Fruit fly (Drosophila melanogaster): Measurements from ENCODE around the gene LKRSDH.
A peak's percentile ranks its signal among the peaks of the same experiment; 100 is the strongest.

LKRSDH gene

DNA sequence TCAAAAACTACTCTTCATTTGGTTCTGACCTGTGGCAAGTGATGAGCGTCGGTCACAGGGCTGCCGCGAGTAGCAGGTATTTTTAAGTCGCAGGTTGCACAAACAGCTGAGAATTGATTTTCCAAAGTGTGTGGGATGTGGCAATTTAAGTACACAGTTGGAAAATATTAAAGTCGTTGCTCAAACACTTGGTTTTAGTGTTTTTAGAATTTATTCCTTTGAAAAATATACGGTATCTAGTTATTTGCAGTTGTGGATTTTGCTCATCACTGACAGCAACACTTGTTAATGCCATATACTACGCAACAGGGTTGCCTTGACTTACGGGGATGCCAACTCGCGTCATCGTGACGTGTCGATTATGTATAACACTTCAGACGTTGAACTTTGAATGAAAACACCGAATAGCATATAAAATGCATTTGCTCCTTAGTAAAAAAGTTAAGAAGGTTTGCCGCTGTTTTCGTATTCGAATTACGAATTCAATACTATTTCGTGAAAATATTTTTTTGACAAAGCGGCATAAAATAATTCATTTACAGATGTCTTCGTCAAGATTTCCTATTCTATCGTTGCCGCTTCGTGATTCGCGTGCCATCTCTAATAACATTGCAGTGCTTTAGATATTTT is 4.2 kb upstream of the LKRSDH start, which contains the start of the genes Herp and r2d2 (continued):
- TF ChIP-seq Fer2 (tag; optimal IDR thresholded peaks at IDR 0.05) = peak; percentile 87
- TF ChIP-seq exex (tag; optimal IDR thresholded peaks at IDR 0.05) = peak; percentile 65
- peak; percentile 84 for TF ChIP-seq CG8281 (tag; optimal IDR thresholded peaks at IDR 0.05)
- TF ChIP-seq Max (GFP tag; optimal IDR thresholded peaks at IDR 0.05) = peak; percentile 92
- TF ChIP-seq CG2712 (tag; optimal IDR thresholded peaks at IDR 0.05) = peak; percentile 89
- peak; percentile 97 for TF ChIP-seq HmgD (GFP tag; optimal IDR thresholded peaks at IDR 0.05)
- TF ChIP-seq chm (GFP tag; IDR thresholded peaks at IDR 0.05) = peak; percentile 77
- peak; percentile 47; the same call in 1 of the 3 replicates for TF ChIP-seq gce (GFP tag; IDR thresholded peaks at IDR 0.05)
- TF ChIP-seq ac (GFP tag; optimal IDR thresholded peaks at IDR 0.05) = peak; percentile 72
- peak; percentile 66 for TF ChIP-seq Deaf1 (tag; optimal IDR thresholded peaks at IDR 0.05)
- TF ChIP-seq CG15011 (GFP tag; optimal IDR thresholded peaks at IDR 0.05) = peak; percentile 76
- peak; percentile 78 for TF ChIP-seq Rx (GFP tag; IDR thresholded peaks at IDR 0.05)
- TF ChIP-seq ash1 (GFP tag; optimal IDR thresholded peaks at IDR 0.05) = peak; percentile 55
- no peak for TF ChIP-seq chinmo (GFP tag; IDR thresholded peaks at IDR 0.05; ENCODE audit: partially characterized antibody)
- TF ChIP-seq toy (GFP tag; IDR thresholded peaks at IDR 0.05) = peak; percentile 65; the same call in 1 of the 2 replicates
- peak; percentile 70 for TF ChIP-seq croc (GFP tag; conservative IDR thresholded peaks at IDR 0.05)
- peak; percentile 52; the same call in 1 of the 2 replicates for TF ChIP-seq Lim3 (GFP tag; IDR thresholded peaks at IDR 0.05)
- no peak for TF ChIP-seq hth (optimal IDR thresholded peaks at IDR 0.05)
- peak; percentile 63 for TF ChIP-seq Ravus (GFP tag; IDR thresholded peaks at IDR 0.05)
- TF ChIP-seq zf30C (GFP tag; optimal IDR thresholded peaks at IDR 0.05) = no peak
- peak; percentile 94 for TF ChIP-seq slp2 (GFP tag; optimal IDR thresholded peaks at IDR 0.05)
- peak; percentile 12 for TF ChIP-seq hkb (optimal IDR thresholded peaks at IDR 0.05)
- peak; percentile 88 for TF ChIP-seq hkb (GFP tag; IDR thresholded peaks at IDR 0.05)
- TF ChIP-seq CG4854 (GFP tag; optimal IDR thresholded peaks at IDR 0.05) = peak; percentile 73
- TF ChIP-seq Xrp1 (GFP tag; IDR thresholded peaks at IDR 0.05) = peak; percentile 90
- TF ChIP-seq fu2 (GFP tag; optimal IDR thresholded peaks at IDR 0.05) = peak; percentile 93
- peak in 1 of 2 experiments; percentile 88 for TF ChIP-seq eve (GFP tag; optimal IDR thresholded peaks at IDR 0.05)
- peak; percentile 53; the same call in 1 of the 2 replicates for TF ChIP-seq crol (GFP tag; IDR thresholded peaks at IDR 0.05)
- no peak for TF ChIP-seq CG1024 (GFP tag; IDR thresholded peaks at IDR 0.05)
- TF ChIP-seq knrl (GFP tag; IDR thresholded peaks at IDR 0.05; ENCODE audit: partially characterized antibody) = peak; percentile 82
- peak; percentile 88 for TF ChIP-seq NfI (GFP tag; optimal IDR thresholded peaks at IDR 0.05)
- peak; percentile 91 for TF ChIP-seq CG18619 (GFP tag; optimal IDR thresholded peaks at IDR 0.05)
- peak; percentile 86 for TF ChIP-seq HLH3B (GFP tag; IDR thresholded peaks at IDR 0.05)
- peak; percentile 68 for TF ChIP-seq Bdp1 (GFP tag; optimal IDR thresholded peaks at IDR 0.05)
- peak; percentile 90 for TF ChIP-seq scrt (GFP tag; optimal IDR thresholded peaks at IDR 0.05)
- TF ChIP-seq chn (GFP tag; optimal IDR thresholded peaks at IDR 0.05) = peak; percentile 91
- peak; percentile 87 to 91 for TF ChIP-seq Hr51 (GFP tag; optimal IDR thresholded peaks at IDR 0.05)
- peak; percentile 92 for TF ChIP-seq p53 (GFP tag; optimal IDR thresholded peaks at IDR 0.05)
- TF ChIP-seq CG7928 (GFP tag; optimal IDR thresholded peaks at IDR 0.05) = peak; percentile 79
- peak; percentile 86 for TF ChIP-seq Mad (GFP tag; optimal IDR thresholded peaks at IDR 0.05)
- TF ChIP-seq CG5953 (GFP tag; IDR thresholded peaks at IDR 0.05) = peak; percentile 51; the same call in 1 of the 2 replicates
- peak; percentile 90 for TF ChIP-seq CG1603 (tag; optimal IDR thresholded peaks at IDR 0.05)
- peak; percentile 52 for TF ChIP-seq CG1529 (GFP tag; optimal IDR thresholded peaks at IDR 0.05)
- peak; percentile 75 for TF ChIP-seq ssp (GFP tag; IDR thresholded peaks at IDR 0.05)
- peak; percentile 96 for TF ChIP-seq Antp (GFP tag; optimal IDR thresholded peaks at IDR 0.05)
- TF ChIP-seq H15 (GFP tag; IDR thresholded peaks at IDR 0.05) = peak; percentile 82
- TF ChIP-seq Atf-2 (GFP tag; optimal IDR thresholded peaks at IDR 0.05) = peak; percentile 92
- TF ChIP-seq Fer1 (GFP tag; optimal IDR thresholded peaks at IDR 0.05) = peak; percentile 91
- no peak for TF ChIP-seq CG16779 (GFP tag; IDR thresholded peaks at IDR 0.05)
- TF ChIP-seq unc-4 (GFP tag; IDR thresholded peaks at IDR 0.05; ENCODE audit: partially characterized antibody) = peak; percentile 85
- peak; percentile 81 for TF ChIP-seq CG17359 (tag; optimal IDR thresholded peaks at IDR 0.05)
